Worm (Caenorhabditis elegans) whole organism, L1 larva: ENCODE results near the gene W02F12.8.

Experiments
- C16A3.4 ChIP-seq: fragments of 150-350 bp; optimal IDR thresholded peaks from 2 replicates; lab custom pipeline; 2014; ENCODE audit warnings: missing biosample characterization, missing genetic modification characterization
- C34B4.2 ChIP-seq: sonication (generic microtip); optimal IDR thresholded peaks from 2 replicates; lab custom pipeline; 2017; ENCODE audit warnings: mild to moderate bottlenecking, missing genetic modification characterization, missing compliant biosample characterization
- F16B12.6 ChIP-seq: fragments of 150-350 bp; optimal IDR thresholded peaks from 2 replicates; lab custom pipeline; 2014; ENCODE audit warnings: missing biosample characterization, missing genetic modification characterization
- Y116A8C.19 ChIP-seq: sonication (generic microtip); optimal IDR thresholded peaks from 2 replicates; lab custom pipeline; 2016; ENCODE audit warnings: missing compliant biosample characterization, missing genetic modification characterization, borderline replicate concordance
- aha-1 ChIP-seq: fragments of 150-350 bp; optimal IDR thresholded peaks from 2 replicates; lab custom pipeline; 2014; ENCODE audit warnings: missing biosample characterization, missing genetic modification characterization
- alr-1 ChIP-seq: fragments of 200-800 bp; sonication (Bioruptor generic); optimal IDR thresholded peaks from 2 replicates; lab custom pipeline; 2018; ENCODE audit warnings: borderline replicate concordance, mild to moderate bottlenecking, missing genetic modification characterization, missing compliant biosample characterization
- aly-2 ChIP-seq: fragments of 150-350 bp; optimal IDR thresholded peaks from 2 replicates; lab custom pipeline; 2014; ENCODE audit warnings: missing biosample characterization, missing genetic modification characterization
- blmp-1 ChIP-seq: fragments of 150-350 bp; optimal IDR thresholded peaks from 2 replicates; lab custom pipeline; 2014; ENCODE audit warnings: missing biosample characterization, missing genetic modification characterization
- ceh-63 ChIP-seq: fragments of 200-800 bp; sonication (Bioruptor generic); optimal IDR thresholded peaks from 2 replicates; lab custom pipeline; 2018; ENCODE audit warnings: mild to moderate bottlenecking, missing genetic modification characterization, missing compliant biosample characterization
- ceh-88 ChIP-seq: fragments of 200-800 bp; sonication (Bioruptor generic); IDR thresholded peaks from 2 replicates; pipeline ENCODE4 v1.3.6; 2022; ENCODE audit warnings: missing genetic modification characterization, missing compliant biosample characterization
- ces-1 ChIP-seq: fragments of 150-350 bp; optimal IDR thresholded peaks from 2 replicates; lab custom pipeline; 2014; ENCODE audit warnings: missing biosample characterization, missing genetic modification reagents, missing genetic modification characterization
- dpl-1 ChIP-seq, 3 experiments: fragments of 150-350 bp in 2 of 3; sonication (generic microtip) in 1 of 3; optimal IDR thresholded peaks; 2 replicates each; lab custom pipeline; 2014 to 2017; ENCODE audit warnings: missing biosample characterization in 3 of 3, missing genetic modification characterization in 3 of 3, missing genetic modification reagents in 3 of 3
- dsc-1 ChIP-seq: sonication (generic microtip); optimal IDR thresholded peaks from 2 replicates; lab custom pipeline; 2016; ENCODE audit warnings: mild to moderate bottlenecking, missing genetic modification characterization, missing compliant biosample characterization
- efl-1 ChIP-seq, 4 experiments: fragments of 150-350 bp; optimal IDR thresholded peaks in 3 of 4; peaks in 1 of 4; 1 replicate in 1 of 4; 2 replicates in 3 of 4; lab custom pipeline; 2014; ENCODE audit warnings: missing biosample characterization in 2 of 4, missing genetic modification characterization in 2 of 4, missing genetic modification reagents in 2 of 4
- efl-3 ChIP-seq: fragments of 200-800 bp; sonication (Bioruptor generic); optimal IDR thresholded peaks from 2 replicates; lab custom pipeline; 2018; ENCODE audit warnings: mild to moderate bottlenecking, missing genetic modification characterization, missing compliant biosample characterization
- elt-3 ChIP-seq, 6 experiments: fragments of 150-350 bp in 1 of 6; sonication (generic microtip); optimal IDR thresholded peaks; 2 replicates each; lab custom pipeline; 2017 to 2018; ENCODE audit warnings: missing biosample characterization in 6 of 6, missing genetic modification characterization in 6 of 6, inconsistent platforms in 1 of 6
- fkh-8 ChIP-seq: sonication (generic microtip); optimal IDR thresholded peaks from 2 replicates; lab custom pipeline; 2016; ENCODE audit warnings: mild to moderate bottlenecking, missing genetic modification characterization, missing compliant biosample characterization
- fos-1 ChIP-seq: fragments of 150-350 bp; optimal IDR thresholded peaks from 2 replicates; lab custom pipeline; 2014; ENCODE audit warnings: missing biosample characterization, missing genetic modification characterization
- hlh-4 ChIP-seq: sonication (generic microtip); optimal IDR thresholded peaks from 2 replicates; lab custom pipeline; 2016; ENCODE audit warnings: mild to moderate bottlenecking, missing genetic modification characterization, missing compliant biosample characterization
- lin-14 ChIP-seq: fragments of 200-800 bp; sonication (Bioruptor generic); optimal IDR thresholded peaks from 2 replicates; lab custom pipeline; 2018; ENCODE audit warnings: mild to moderate bottlenecking, missing genetic modification characterization, moderate library complexity, missing compliant biosample characterization
- lin-15B ChIP-seq: fragments of 150-350 bp; sonication (generic microtip); optimal IDR thresholded peaks from 3 replicates; lab custom pipeline; 2014; ENCODE audit warnings: missing biosample characterization, missing genetic modification characterization
- lin-35 ChIP-seq, 2 experiments: fragments of 150-350 bp; optimal IDR thresholded peaks; 2 replicates each; lab custom pipeline; 2014; ENCODE audit warnings: missing biosample characterization in 2 of 2, missing genetic modification characterization in 2 of 2, missing genetic modification reagents in 2 of 2
- lin-39 ChIP-seq: fragments of 150-350 bp; optimal IDR thresholded peaks from 2 replicates; lab custom pipeline; 2014; ENCODE audit warnings: missing biosample characterization, missing genetic modification reagents, missing genetic modification characterization
- lsy-2 ChIP-seq, 2 experiments: fragments of 150-350 bp; optimal IDR thresholded peaks; 2 replicates each; lab custom pipeline; 2014; ENCODE audit warnings: missing biosample characterization in 2 of 2, missing genetic modification characterization in 2 of 2
- mab-9 ChIP-seq: fragments of 200-800 bp; sonication (Bioruptor generic); IDR thresholded peaks from 2 replicates; pipeline ENCODE4 v1.3.6; 2022; ENCODE audit warnings: missing genetic modification reagents, missing genetic modification characterization, missing compliant biosample characterization
- mdl-1 ChIP-seq, 2 experiments: fragments of 150-350 bp; optimal IDR thresholded peaks; 2 replicates each; lab custom pipeline; 2014 to 2017; ENCODE audit warnings: missing biosample characterization in 2 of 2, missing genetic modification characterization in 2 of 2, inconsistent platforms in 1 of 2
- mef-2 ChIP-seq: fragments of 150-350 bp; optimal IDR thresholded peaks from 2 replicates; lab custom pipeline; 2014; ENCODE audit warnings: missing biosample characterization, missing genetic modification characterization
- mep-1 ChIP-seq: fragments of 150-350 bp; optimal IDR thresholded peaks from 2 replicates; lab custom pipeline; 2014; ENCODE audit warnings: missing biosample characterization, missing genetic modification characterization
- nhr-11 ChIP-seq: fragments of 150-350 bp; optimal IDR thresholded peaks from 2 replicates; lab custom pipeline; 2014; ENCODE audit warnings: missing biosample characterization, missing genetic modification characterization
- nhr-12 ChIP-seq: sonication (generic microtip); optimal IDR thresholded peaks from 2 replicates; lab custom pipeline; 2017; ENCODE audit warnings: missing biosample characterization, missing genetic modification characterization
- nhr-19 ChIP-seq: fragments of 200-800 bp; sonication (Bioruptor generic); conservative IDR thresholded peaks from 2 replicates; pipeline ENCODE4 v1.3.6; 2022; ENCODE audit warnings: missing genetic modification characterization, missing compliant biosample characterization
- nhr-237 ChIP-seq: fragments of 150-350 bp; optimal IDR thresholded peaks from 2 replicates; lab custom pipeline; 2014; ENCODE audit warnings: missing biosample characterization, missing genetic modification characterization
- nhr-28 ChIP-seq: fragments of 150-350 bp; optimal IDR thresholded peaks from 2 replicates; lab custom pipeline; 2014; ENCODE audit warnings: missing biosample characterization, missing genetic modification characterization
- nhr-47 ChIP-seq: sonication (generic microtip); optimal IDR thresholded peaks from 2 replicates; lab custom pipeline; 2016; ENCODE audit warnings: mild to moderate bottlenecking, missing genetic modification characterization, moderate library complexity, missing compliant biosample characterization
- nhr-77 ChIP-seq: fragments of 150-350 bp; optimal IDR thresholded peaks from 2 replicates; lab custom pipeline; 2014; ENCODE audit warnings: missing biosample characterization, missing genetic modification characterization
- pax-3 ChIP-seq: fragments of 200-800 bp; sonication (Bioruptor generic); optimal IDR thresholded peaks from 2 replicates; lab custom pipeline; 2018; ENCODE audit warnings: mild to moderate bottlenecking, missing genetic modification characterization, moderate library complexity, missing compliant biosample characterization
- pqm-1 ChIP-seq: sonication (generic microtip); optimal IDR thresholded peaks from 3 replicates; lab custom pipeline; 2017; ENCODE audit warnings: missing biosample characterization, missing genetic modification characterization
- snu-23 ChIP-seq: sonication (generic microtip); optimal IDR thresholded peaks from 2 replicates; lab custom pipeline; 2016; ENCODE audit warnings: missing genetic modification characterization, missing compliant biosample characterization
- sox-4 ChIP-seq: sonication (generic microtip); optimal IDR thresholded peaks from 2 replicates; lab custom pipeline; 2016; ENCODE audit warnings: missing genetic modification characterization, missing compliant biosample characterization
- sptf-1 ChIP-seq: fragments of 150-350 bp; optimal IDR thresholded peaks from 2 replicates; lab custom pipeline; 2014; ENCODE audit warnings: missing biosample characterization, missing genetic modification characterization
- unc-86 ChIP-seq: sonication (generic microtip); optimal IDR thresholded peaks from 2 replicates; lab custom pipeline; 2016; ENCODE audit warnings: missing genetic modification characterization, missing compliant biosample characterization
- unc-98 ChIP-seq: fragments of 200-800 bp; sonication (Bioruptor generic); IDR thresholded peaks from 2 replicates; pipeline ENCODE4 v1.3.6; 2022; ENCODE audit warnings: missing genetic modification characterization, missing compliant biosample characterization
- xbp-1 ChIP-seq: sonication (generic microtip); optimal IDR thresholded peaks from 2 replicates; lab custom pipeline; 2016; ENCODE audit warnings: missing genetic modification characterization, missing compliant biosample characterization
- zag-1 ChIP-seq: fragments of 150-350 bp; optimal IDR thresholded peaks from 2 replicates; lab custom pipeline; 2014; ENCODE audit warnings: missing biosample characterization, missing genetic modification characterization
- ztf-11 ChIP-seq, 2 experiments: sonication (generic microtip); optimal IDR thresholded peaks; 2 replicates each; lab custom pipeline; 2016 to 2017; ENCODE audit warnings: missing genetic modification characterization in 2 of 2, missing biosample characterization in 1 of 2, missing compliant biosample characterization in 1 of 2
- ztf-4 ChIP-seq: fragments of 150-350 bp; optimal IDR thresholded peaks from 2 replicates; lab custom pipeline; 2014; ENCODE audit warnings: missing biosample characterization, missing genetic modification characterization

The W02F12.8 gene

ce11 chrV:6722378-6722777, 27.8 kb upstream of the W02F12.8 start, which contains the start of gene ZC487.2:
Gene ZC487.2, minus strand, starts transcription at chrV:6722478.
- no peak for TF ChIP-seq nhr-12
- TF ChIP-seq unc-98, result no peak
- no peak for TF ChIP-seq nhr-237 (tag; lab: Kevin White, UChicago)
- TF ChIP-seq lin-35 (GFP tag; optimal IDR thresholded peaks at IDR 0.05; lab: Kevin White, UChicago), result no peak
- TF ChIP-seq pqm-1 (tag; lab: Kevin White, UChicago), result no peak
- TF ChIP-seq elt-3 (tag; optimal IDR thresholded peaks at IDR 0.05; lab: Kevin White, UChicago), result no peak
- no peak for TF ChIP-seq unc-86
- TF ChIP-seq mdl-1 (tag; optimal IDR thresholded peaks at IDR 0.05; lab: Kevin White, UChicago), result no peak
- TF ChIP-seq lin-14 (GFP tag; lab: Kevin White, UChicago), result no peak
- TF ChIP-seq Y116A8C.19 (tag; lab: Kevin White, UChicago), result no peak
- no peak for TF ChIP-seq alr-1
- no peak for TF ChIP-seq C34B4.2 (tag; lab: Kevin White, UChicago)
- no peak for TF ChIP-seq lin-39 (tag; lab: Kevin White, UChicago)
- no peak for TF ChIP-seq ceh-88 (GFP tag; lab: Robert Waterston, UW)
- no peak for TF ChIP-seq nhr-77 (tag; lab: Kevin White, UChicago)
- no peak for TF ChIP-seq hlh-4 (tag; lab: Kevin White, UChicago)
- no peak for TF ChIP-seq zag-1 (tag; lab: Kevin White, UChicago)

- no peak for TF ChIP-seq alr-1
- TF ChIP-seq nhr-28 (tag; lab: Kevin White, UChicago), result no peak
- no peak for TF ChIP-seq fkh-8 (tag; lab: Kevin White, UChicago)
- TF ChIP-seq nhr-11 (tag; lab: Kevin White, UChicago), result no peak
- TF ChIP-seq sptf-1 (tag; lab: Kevin White, UChicago), result no peak
Observed at ce11 chrV:6718232-6718631, 23.7 kb upstream of the W02F12.8 start, which contains the start of gene srg-30. Gene srg-30, minus strand, starts transcription at chrV:6718332.

DNA sequence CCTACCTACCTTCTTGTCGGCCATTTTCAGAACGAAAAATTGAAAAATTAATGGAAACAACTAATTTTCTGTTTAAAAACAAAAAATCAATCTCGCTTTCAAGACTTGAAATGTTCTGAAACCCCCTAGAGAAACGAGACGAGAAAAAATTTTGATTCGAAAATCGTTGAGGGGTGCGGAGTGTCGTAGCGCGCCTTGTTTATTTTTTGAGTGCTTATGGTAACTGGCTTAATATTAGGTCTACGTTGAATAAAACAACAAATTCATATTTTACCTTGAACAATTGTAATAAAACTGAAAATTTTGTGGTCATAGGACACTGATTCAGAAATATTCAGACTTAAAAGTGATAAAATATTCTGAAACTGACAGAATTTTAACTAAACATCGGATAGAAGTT, 15.9 kb upstream of the W02F12.8 start, which contains the start of gene sna-1:
TSS of gene sna-1 (minus strand) at position 218 of the 400 bp plus-strand sequence.
- TF ChIP-seq F16B12.6 (tag; lab: Kevin White, UChicago) (no peak), lin-15B (tag; lab: Kevin White, UChicago) (peak; percentile 20), snu-23 (peak; percentile 7), blmp-1 (tag; lab: Kevin White, UChicago) (no peak), ztf-11 (tag; optimal IDR thresholded peaks at IDR 0.05; lab: Kevin White, UChicago) (no peak), nhr-47 (no peak), mab-9 (GFP tag; lab: Robert Waterston, UW) (no peak), mef-2 (tag; lab: Kevin White, UChicago) (no peak), pax-3 (tag; lab: Kevin White, UChicago) (no peak), lin-39 (tag; lab: Kevin White, UChicago) (no peak), ztf-4 (tag; lab: Kevin White, UChicago) (no peak), nhr-19 (GFP tag; lab: Robert Waterston, UW) (no peak), lin-14 (GFP tag; lab: Kevin White, UChicago) (no peak), efl-3 (GFP tag; lab: Kevin White, UChicago) (no peak), aha-1 (tag; lab: Kevin White, UChicago) (no peak), ceh-63 (GFP tag; lab: Kevin White, UChicago) (no peak), efl-1 (optimal IDR thresholded peaks at IDR 0.05; lab: Kevin White, UChicago) (peak in 1 of 2 experiments; percentile 6), efl-1 (GFP tag; optimal IDR thresholded peaks at IDR 0.05 in 1 of 2; lab: Kevin White, UChicago) (peak; percentile 4 to 66), fos-1 (tag; lab: Kevin White, UChicago) (no peak), lsy-2 (tag; optimal IDR thresholded peaks at IDR 0.05; lab: Kevin White, UChicago) (peak in 1 of 2 experiments; percentile 44), lin-35 (GFP tag; optimal IDR thresholded peaks at IDR 0.05; lab: Kevin White, UChicago) (peak in 1 of 2 experiments; percentile 33), nhr-12 (no peak), dpl-1 (GFP tag; optimal IDR thresholded peaks at IDR 0.05; lab: Kevin White, UChicago) (peak in 1 of 3 experiments; percentile 24), ces-1 (GFP tag; lab: Kevin White, UChicago) (no peak), pqm-1 (tag; lab: Kevin White, UChicago) (no peak), alr-1 (no peak), mep-1 (tag; lab: Kevin White, UChicago) (no peak), C16A3.4 (no peak), xbp-1 (no peak), nhr-11 (tag; lab: Kevin White, UChicago) (no peak), dsc-1 (tag; lab: Kevin White, UChicago) (no peak), sox-4 (no peak), aly-2 (no peak), sptf-1 (tag; lab: Kevin White, UChicago) (no peak)
- TF ChIP-seq, all 84 proteins: peak for 6
